Fruit fly (Drosophila melanogaster): ENCODE data around the gene snRNP-U1-70K.

snRNP-U1-70K gene

DNA sequence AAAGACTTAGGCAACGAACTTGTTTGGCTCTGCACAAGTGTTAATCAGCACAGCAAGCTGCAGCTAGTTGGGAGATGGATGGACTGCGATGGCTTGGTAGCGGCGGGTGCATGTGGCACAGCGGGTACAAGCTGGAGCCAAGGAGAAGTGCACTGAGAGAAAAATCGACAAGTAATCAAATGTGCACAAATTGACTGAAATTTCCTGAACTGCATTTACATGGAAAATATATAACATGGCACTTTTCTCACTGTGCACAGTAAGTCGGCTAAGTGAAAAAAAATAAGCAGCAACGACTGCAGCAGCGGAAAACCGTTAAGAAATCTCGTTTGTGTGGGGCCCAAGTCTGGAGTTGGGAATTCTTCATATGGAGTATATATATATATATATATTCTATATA, 19.5 kb upstream of the snRNP-U1-70K start:
- TF ChIP-seq CG14441 (GFP tag; IDR thresholded peaks at IDR 0.05) (no peak), slou (GFP tag; optimal IDR thresholded peaks at IDR 0.05) (no peak), row (GFP tag; IDR thresholded peaks at IDR 0.05) (peak; percentile 25; the same call in 1 of the 3 replicates), Hr3 (GFP tag; optimal IDR thresholded peaks at IDR 0.05) (no peak), CG31365 (tag; optimal IDR thresholded peaks at IDR 0.05) (no peak), CG18599 (GFP tag; optimal IDR thresholded peaks at IDR 0.05) (no peak), Xbp1 (GFP tag; optimal IDR thresholded peaks at IDR 0.05) (peak; percentile 27), nom (GFP tag; optimal IDR thresholded peaks at IDR 0.05) (peak; percentile 63), Dip3 (GFP tag; optimal IDR thresholded peaks at IDR 0.05) (no peak), pita (GFP tag; optimal IDR thresholded peaks at IDR 0.05) (no peak), lov (optimal IDR thresholded peaks at IDR 0.05) (no peak), lov (GFP tag; IDR thresholded peaks at IDR 0.05) (0 out of 3 replicates have a peak, but pooled peaks have one; percentile 20), Rfx (GFP tag; IDR thresholded peaks at IDR 0.05) (no peak), yki (optimal IDR thresholded peaks at IDR 0.05) (no peak), Lpt (GFP tag; optimal IDR thresholded peaks at IDR 0.05) (no peak), Blimp-1 (GFP tag; optimal IDR thresholded peaks at IDR 0.05) (peak; percentile 2), CG5180 (GFP tag; optimal IDR thresholded peaks at IDR 0.05) (no peak), ac (GFP tag; optimal IDR thresholded peaks at IDR 0.05) (no peak), H2.0 (GFP tag; IDR thresholded peaks at IDR 0.05) (0 out of 2 replicates have a peak, but pooled peaks have one; percentile 6), CG33213 (GFP tag; optimal IDR thresholded peaks at IDR 0.05) (no peak), CG8765 (GFP tag; IDR thresholded peaks at IDR 0.05) (no peak), Atf-2 (GFP tag; optimal IDR thresholded peaks at IDR 0.05) (no peak), zfh1 (GFP tag; IDR thresholded peaks at IDR 0.05) (0 out of 3 replicates have a peak, but pooled peaks have one; percentile 33), Tbp (GFP tag; optimal IDR thresholded peaks at IDR 0.05) (no peak), hkb (optimal IDR thresholded peaks at IDR 0.05) (no peak), hkb (GFP tag; IDR thresholded peaks at IDR 0.05) (0 out of 2 replicates have a peak, but pooled peaks have one; percentile 16), bsh (GFP tag; optimal IDR thresholded peaks at IDR 0.05) (peak in 1 of 2 experiments; percentile 56), Oli (tag; optimal IDR thresholded peaks at IDR 0.05) (no peak), CG17328 (GFP tag; IDR thresholded peaks at IDR 0.05) (peak; percentile 6; the same call in 1 of the 2 replicates), gsb (GFP tag; IDR thresholded peaks at IDR 0.05) (no peak), CG11695 (GFP tag; IDR thresholded peaks at IDR 0.05) (no peak), sisA (GFP tag; IDR thresholded peaks at IDR 0.05) (peak; percentile 47), knrl (GFP tag; IDR thresholded peaks at IDR 0.05; ENCODE audit: partially characterized antibody) (no peak), CG9876 (GFP tag; optimal IDR thresholded peaks at IDR 0.05) (no peak), CG7745 (tag; optimal IDR thresholded peaks at IDR 0.05) (no peak), CG30020 (tag; optimal IDR thresholded peaks at IDR 0.05) (no peak), fd102C (GFP tag; optimal IDR thresholded peaks at IDR 0.05) (no peak), CG15073 (GFP tag; optimal IDR thresholded peaks at IDR 0.05) (no peak), CG1603 (tag; optimal IDR thresholded peaks at IDR 0.05) (no peak), CG2202 (tag; optimal IDR thresholded peaks at IDR 0.05) (no peak), Xrp1 (GFP tag; IDR thresholded peaks at IDR 0.05) (peak; percentile 32; the same call in 1 of the 2 replicates), Hr78 (GFP tag; optimal IDR thresholded peaks at IDR 0.05) (no peak), Deaf1 (tag; optimal IDR thresholded peaks at IDR 0.05) (no peak), CG11247 (GFP tag; IDR thresholded peaks at IDR 0.05) (0 out of 2 replicates have a peak, but pooled peaks have one; percentile 56), CG15011 (GFP tag; optimal IDR thresholded peaks at IDR 0.05) (no peak), Bgb (GFP tag; IDR thresholded peaks at IDR 0.05; ENCODE audit: partially characterized antibody) (no peak), lbe (GFP tag; optimal IDR thresholded peaks at IDR 0.05) (no peak), CG1832 (GFP tag; optimal IDR thresholded peaks at IDR 0.05) (no peak), otp (GFP tag; IDR thresholded peaks at IDR 0.05) (peak; percentile 75; the same call in 1 of the 3 replicates), CG10979 (tag; optimal IDR thresholded peaks at IDR 0.05) (peak; percentile 5), unc-4 (GFP tag; IDR thresholded peaks at IDR 0.05; ENCODE audit: partially characterized antibody) (no peak)
